Worm (Caenorhabditis elegans): ENCODE measurements around the gene inpp-4B.

DNA sequence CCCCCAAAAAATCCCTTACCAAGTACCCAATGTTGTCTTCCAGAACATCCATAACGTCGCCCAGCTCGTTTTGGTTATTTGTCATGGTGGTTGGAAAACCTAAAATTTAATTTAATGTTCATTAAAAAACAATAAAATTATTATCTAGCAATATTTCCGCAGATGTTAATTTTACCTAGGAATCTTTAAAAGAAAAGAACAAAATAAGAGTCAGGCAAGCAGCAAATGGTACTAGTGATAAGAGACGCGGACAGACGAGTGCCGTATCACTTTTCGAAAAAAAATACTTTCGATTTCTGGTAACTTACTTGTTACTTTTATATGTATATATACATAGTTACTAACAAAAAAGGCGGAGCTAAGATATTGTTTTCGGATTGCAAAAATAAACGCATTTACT lies 44.3 kb upstream of the inpp-4B start, which contains the start of gene T07A5.7:
- TF ChIP-seq unc-120 (tag; optimal IDR thresholded peaks at IDR 0.05; ENCODE audit: poor library complexity, severe bottlenecking): no peak
- TF ChIP-seq elt-1 (tag; optimal IDR thresholded peaks at IDR 0.05; ENCODE audit: borderline replicate concordance, insufficient read depth): no peak
- TF ChIP-seq pha-4 (tag; optimal IDR thresholded peaks at IDR 0.05): no peak
- no peak for TF ChIP-seq nhr-12 (tag; optimal IDR thresholded peaks at IDR 0.05)
- no peak for TF ChIP-seq unc-62 (GFP tag; optimal IDR thresholded peaks at IDR 0.05)
- no peak for TF ChIP-seq ztf-11 (tag; optimal IDR thresholded peaks at IDR 0.05)
- no peak for TF ChIP-seq elt-3 (tag; optimal IDR thresholded peaks at IDR 0.05)
- TF ChIP-seq sptf-1 (tag; optimal IDR thresholded peaks at IDR 0.05): no peak
- no peak for TF ChIP-seq nhr-28 (tag; optimal IDR thresholded peaks at IDR 0.05)
- no peak for TF ChIP-seq ces-1 (GFP tag; optimal IDR thresholded peaks at IDR 0.05)
- no peak for TF ChIP-seq lin-13 (tag; optimal IDR thresholded peaks at IDR 0.05)
